Worm (Caenorhabditis elegans): Measurements from ENCODE around the gene scl-27.

- TF ChIP-seq ama-1 (optimal IDR thresholded peaks at IDR 0.05), result no peak
- TF ChIP-seq ceh-36 (tag; optimal IDR thresholded peaks at IDR 0.05), result no peak
- TF ChIP-seq B0310.2 (tag; optimal IDR thresholded peaks at IDR 0.05), result no peak
- no peak for TF ChIP-seq F13C5.2 (tag; optimal IDR thresholded peaks at IDR 0.05)
Observed at ce11 chrV:412820-413219, 13.0 kb downstream of the scl-27 start.

All from whole organism, early embryonic.